Worm (Caenorhabditis elegans) whole organism, late embryonic: ENCODE data around the gene talp-3.

Experiments used
- ceh-24 ChIP-seq: sonication (generic microtip); optimal IDR thresholded peaks from 2 replicates; lab custom pipeline; 2016; ENCODE audit warnings: mild to moderate bottlenecking, missing genetic modification characterization, missing compliant biosample characterization
- dmd-4 ChIP-seq: sonication (generic microtip); optimal IDR thresholded peaks from 2 replicates; lab custom pipeline; 2016; ENCODE audit warnings: borderline replicate concordance, missing genetic modification characterization, missing compliant biosample characterization
- elt-2 ChIP-seq: sonication (generic microtip); optimal IDR thresholded peaks from 2 replicates; lab custom pipeline; 2016; ENCODE audit warnings: missing genetic modification reagents, missing genetic modification characterization, missing compliant biosample characterization
- odd-2 ChIP-seq: sonication (generic microtip); optimal IDR thresholded peaks from 2 replicates; lab custom pipeline; 2017; ENCODE audit warnings: antibody characterized with exemption, mild to moderate bottlenecking, missing genetic modification characterization, missing compliant biosample characterization
- pag-3 ChIP-seq: sonication (generic microtip); optimal IDR thresholded peaks from 2 replicates; lab custom pipeline; 2016; ENCODE audit warnings: missing compliant biosample characterization, missing genetic modification characterization, borderline replicate concordance
- pha-4 ChIP-seq: fragments of 150-350 bp; optimal IDR thresholded peaks from 2 replicates; lab custom pipeline; 2018; ENCODE audit warnings: missing biosample characterization, missing genetic modification reagents, missing genetic modification characterization
- sox-2 ChIP-seq: fragments of 200-800 bp; sonication (Bioruptor generic); IDR thresholded peaks from 2 replicates; pipeline ENCODE4 v1.3.6; 2022; ENCODE audit warnings: missing genetic modification reagents, missing genetic modification characterization, missing compliant biosample characterization
- tbx-2 ChIP-seq: sonication (generic microtip); optimal IDR thresholded peaks from 2 replicates; lab custom pipeline; 2016; ENCODE audit warnings: missing genetic modification characterization, missing compliant biosample characterization
- tbx-7 ChIP-seq: sonication (generic microtip); optimal IDR thresholded peaks from 2 replicates; lab custom pipeline; 2016; ENCODE audit warnings: missing genotype, missing genetic modification characterization, missing compliant biosample characterization
- zip-5 ChIP-seq: sonication (generic microtip); optimal IDR thresholded peaks from 2 replicates; lab custom pipeline; 2016; ENCODE audit warnings: missing genetic modification characterization, missing compliant biosample characterization
- ztf-16 ChIP-seq: sonication (generic microtip); optimal IDR thresholded peaks from 2 replicates; lab custom pipeline; 2017; ENCODE audit warnings: missing genetic modification characterization, missing compliant biosample characterization

DNA sequence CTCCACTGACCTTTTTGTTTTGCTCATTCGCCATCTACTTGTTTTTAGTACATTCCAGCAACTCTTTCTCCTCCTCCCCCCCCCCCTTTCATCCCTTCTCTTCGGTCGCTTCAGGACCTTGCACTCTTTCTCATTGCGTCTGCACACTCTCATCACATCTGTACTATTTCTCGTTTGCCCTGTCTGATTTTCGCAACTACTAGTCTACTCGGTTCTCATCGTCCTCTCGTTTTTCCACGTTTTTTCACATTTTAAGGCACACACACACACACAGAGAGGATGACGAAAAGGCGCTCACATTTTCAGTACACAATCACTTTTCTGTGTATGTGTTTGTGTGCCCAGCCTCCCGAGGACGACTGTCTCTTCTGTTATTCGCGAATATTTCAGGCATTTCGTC, 32.6 kb downstream of the talp-3 start:
- no peak for TF ChIP-seq zip-5 (tag; lab: Kevin White, UChicago)
- no peak for TF ChIP-seq pag-3
- TF ChIP-seq pha-4 (tag; lab: Kevin White, UChicago): no peak
- no peak for TF ChIP-seq odd-2 (tag; lab: Kevin White, UChicago)
- no peak for TF ChIP-seq dmd-4 (tag; lab: Kevin White, UChicago)
- no peak for TF ChIP-seq tbx-7 (tag; lab: Kevin White, UChicago)
- TF ChIP-seq elt-2 (tag; lab: Kevin White, UChicago): no peak
- TF ChIP-seq tbx-2: no peak
- no peak for TF ChIP-seq sox-2 (GFP tag; lab: Robert Waterston, UW)
- no peak for TF ChIP-seq ceh-24 (tag; lab: Kevin White, UChicago)
- TF ChIP-seq ztf-16 (tag; lab: Kevin White, UChicago): no peak
